Fruit fly (Drosophila melanogaster) whole organism, embryonic: ENCODE measurements around the gene CG3764.

ENCODE experiments used
- ATbp ChIP-seq: fragments of 200-800 bp; sonication (Bioruptor generic); optimal IDR thresholded peaks from 2 replicates; lab custom pipeline; 2017; ENCODE audit warnings: missing biosample characterization, mild to moderate bottlenecking, missing genetic modification characterization, missing genetic modification reagents
- Adf1 ChIP-seq: fragments of 200-800 bp; sonication (Bioruptor generic); IDR thresholded peaks from 2 replicates; pipeline ENCODE4 v1.3.6; 2022; ENCODE audit warnings: missing biosample characterization, missing genetic modification characterization
- CG10147 ChIP-seq: fragments of 200-800 bp; sonication (Bioruptor generic); optimal IDR thresholded peaks from 2 replicates; lab custom pipeline; 2019; ENCODE audit warnings: missing biosample characterization, mild to moderate bottlenecking, missing genetic modification characterization, moderate library complexity
- CG11723 ChIP-seq: fragments of 200-800 bp; sonication (Bioruptor generic); optimal IDR thresholded peaks from 2 replicates; lab custom pipeline; 2017; ENCODE audit warnings: missing biosample characterization, mild to moderate bottlenecking, missing genetic modification characterization
- CG1233 ChIP-seq: fragments of 200-800 bp; sonication (Bioruptor generic); optimal IDR thresholded peaks from 4 replicates; lab custom pipeline; 2018; ENCODE audit warnings: missing biosample characterization, mild to moderate bottlenecking, missing genetic modification characterization
- CG12659 ChIP-seq: fragments of 200-800 bp; sonication (Bioruptor generic); optimal IDR thresholded peaks from 3 replicates; lab custom pipeline; 2017; ENCODE audit warnings: mild to moderate bottlenecking, missing biosample characterization, missing genetic modification reagents, missing genetic modification characterization
- CG13624 ChIP-seq: fragments of 200-800 bp; sonication (Bioruptor generic); optimal IDR thresholded peaks from 2 replicates; lab custom pipeline; 2016; ENCODE audit warnings: missing biosample characterization, missing genetic modification characterization
- CG13775 ChIP-seq: fragments of 200-800 bp; sonication (Bioruptor generic); optimal IDR thresholded peaks from 3 replicates; lab custom pipeline; 2017; ENCODE audit warnings: missing biosample characterization, mild to moderate bottlenecking, missing genetic modification characterization
- CG15011 ChIP-seq: fragments of 200-800 bp; sonication (Bioruptor generic); optimal IDR thresholded peaks from 3 replicates; lab custom pipeline; 2018; ENCODE audit warnings: missing biosample characterization, mild to moderate bottlenecking, missing genetic modification characterization
- CG1529 ChIP-seq: fragments of 200-800 bp; sonication (Bioruptor generic); optimal IDR thresholded peaks from 3 replicates; lab custom pipeline; 2018; ENCODE audit warnings: missing biosample characterization, missing genetic modification characterization
- CG15601 ChIP-seq: fragments of 200-800 bp; sonication (Bioruptor generic); optimal IDR thresholded peaks from 3 replicates; lab custom pipeline; 2019; ENCODE audit warnings: missing biosample characterization, mild to moderate bottlenecking, missing genetic modification characterization, moderate library complexity
- CG2678 ChIP-seq: fragments of 200-800 bp; sonication (Bioruptor generic); optimal IDR thresholded peaks from 3 replicates; lab custom pipeline; 2019; ENCODE audit warnings: missing biosample characterization, mild to moderate bottlenecking, missing genetic modification characterization, moderate library complexity
- CG31388 ChIP-seq: fragments of 200-800 bp; sonication (Bioruptor generic); optimal IDR thresholded peaks from 2 replicates; lab custom pipeline; 2016; ENCODE audit warnings: missing biosample characterization, missing genetic modification characterization
- CG33557 ChIP-seq: fragments of 200-800 bp; sonication (Bioruptor generic); optimal IDR thresholded peaks from 2 replicates; lab custom pipeline; 2019; ENCODE audit warnings: missing biosample characterization, mild to moderate bottlenecking, missing genetic modification characterization, moderate library complexity
- CG3995 ChIP-seq: fragments of 200-800 bp; sonication (Bioruptor generic); optimal IDR thresholded peaks from 3 replicates; lab custom pipeline; 2016; ENCODE audit warnings: missing biosample characterization, missing genetic modification characterization
- CG8281 ChIP-seq: fragments of 200-800 bp; sonication (Bioruptor generic); optimal IDR thresholded peaks from 2 replicates; lab custom pipeline; 2018; ENCODE audit warnings: missing biosample characterization, mild to moderate bottlenecking, missing genetic modification characterization, moderate library complexity
- CG8290 ChIP-seq, 3 experiments: fragments of 200-800 bp; sonication (Bioruptor generic); optimal IDR thresholded peaks; 2 replicates each; lab custom pipeline; 2016 to 2019; ENCODE audit warnings: missing biosample characterization in 3 of 3, missing genetic modification characterization in 3 of 3, mild to moderate bottlenecking in 2 of 3, moderate library complexity in 1 of 3
- CG8388 ChIP-seq: fragments of 200-800 bp; sonication (Bioruptor generic); optimal IDR thresholded peaks from 2 replicates; lab custom pipeline; 2019; ENCODE audit warnings: missing biosample characterization, mild to moderate bottlenecking, missing genetic modification characterization, moderate library complexity
- D ChIP-seq, 2 experiments: fragments of 200-800 bp in 1 of 2; fragments of >200 bp in 1 of 2; sonication (Bioruptor generic) in 1 of 2; optimal IDR thresholded peaks; 2 replicates in 1 of 2; 3 replicates in 1 of 2; lab custom pipeline; 2017; ENCODE audit warnings: mild to moderate bottlenecking in 1 of 2, missing biosample characterization in 1 of 2, missing genetic modification characterization in 1 of 2, missing genetic modification reagents in 1 of 2
- Dbx ChIP-seq: fragments of 200-800 bp; sonication (Bioruptor generic); IDR thresholded peaks from 3 replicates; pipeline ENCODE4 v1.3.6; 2022; ENCODE audit warnings: missing biosample characterization, missing genetic modification characterization
- Deaf1 ChIP-seq: fragments of 200-800 bp; optimal IDR thresholded peaks from 3 replicates; lab custom pipeline; 2019; ENCODE audit warnings: missing biosample characterization, mild to moderate bottlenecking, missing genetic modification characterization, moderate library complexity
- HLHmδ ChIP-seq: fragments of 200-800 bp; sonication (Bioruptor generic); optimal IDR thresholded peaks from 2 replicates; lab custom pipeline; 2018; ENCODE audit warnings: missing biosample characterization, mild to moderate bottlenecking, missing genetic modification characterization, moderate library complexity
- Hr78 ChIP-seq, 2 experiments: fragments of 200-800 bp in 1 of 2; fragments of >200 bp in 1 of 2; sonication (Bioruptor generic) in 1 of 2; optimal IDR thresholded peaks; 2 replicates each; lab custom pipeline; 2017 to 2019; ENCODE audit warnings: missing biosample characterization in 2 of 2, missing genetic modification characterization in 2 of 2, mild to moderate bottlenecking in 1 of 2, moderate library complexity in 1 of 2
- Max ChIP-seq: fragments of 200-800 bp; sonication (Bioruptor generic); optimal IDR thresholded peaks from 2 replicates; lab custom pipeline; 2016; ENCODE audit warnings: missing biosample characterization, mild to moderate bottlenecking, missing genetic modification characterization
- Med ChIP-seq: fragments of 200-800 bp; sonication (Bioruptor generic); peaks from one replicate; lab custom pipeline; 2016; ENCODE audit warnings: missing biosample characterization, missing genetic modification characterization, mild to moderate bottlenecking, inconsistent platforms, moderate library complexity
- Ssrp ChIP-seq: fragments of 200-800 bp; sonication (Bioruptor generic); optimal IDR thresholded peaks from 2 replicates; lab custom pipeline; 2018; ENCODE audit warnings: missing biosample characterization, mild to moderate bottlenecking, missing genetic modification characterization, moderate library complexity
- abd-A ChIP-seq: fragments of 200-800 bp; sonication (Bioruptor generic); optimal IDR thresholded peaks from 3 replicates; lab custom pipeline; 2019; ENCODE audit warnings: missing biosample characterization, mild to moderate bottlenecking, missing genetic modification characterization, moderate library complexity
- bowl ChIP-seq: fragments of 200-800 bp; sonication (Bioruptor generic); IDR thresholded peaks from 2 replicates; pipeline ENCODE4 v1.3.6; 2022; ENCODE audit warnings: missing biosample characterization, missing genetic modification characterization
- caup ChIP-seq: fragments of 200-800 bp; sonication (Bioruptor generic); optimal IDR thresholded peaks from 3 replicates; lab custom pipeline; 2017; ENCODE audit warnings: missing biosample characterization, mild to moderate bottlenecking, missing genetic modification characterization, moderate library complexity; ENCODE audit not compliant: severe bottlenecking
- crol ChIP-seq: fragments of 200-800 bp; sonication (Bioruptor generic); IDR thresholded peaks from 2 replicates; pipeline ENCODE4 v1.3.6; 2022; ENCODE audit warnings: missing biosample characterization, missing genetic modification characterization
- cwo ChIP-seq: fragments of 200-800 bp; sonication (Bioruptor generic); optimal IDR thresholded peaks from 3 replicates; lab custom pipeline; 2017; ENCODE audit warnings: missing biosample characterization, missing genetic modification characterization, mild to moderate bottlenecking, moderate library complexity, missing genetic modification reagents
- dati ChIP-seq: fragments of 200-800 bp; sonication (Bioruptor generic); IDR thresholded peaks from 2 replicates; pipeline ENCODE4 v1.3.6; 2022; ENCODE audit warnings: missing biosample characterization, missing genetic modification characterization
- esg ChIP-seq: fragments of 200-800 bp; sonication (Bioruptor generic); conservative IDR thresholded peaks from 2 replicates; pipeline ENCODE4 v1.3.6; 2022; ENCODE audit warnings: missing biosample characterization, missing genetic modification characterization
- gcm ChIP-seq: fragments of 200-800 bp; sonication (Bioruptor generic); optimal IDR thresholded peaks from 2 replicates; lab custom pipeline; 2019; ENCODE audit warnings: missing biosample characterization, mild to moderate bottlenecking, missing genetic modification characterization, moderate library complexity
- grn ChIP-seq: fragments of 200-800 bp; sonication (Bioruptor generic); optimal IDR thresholded peaks from 3 replicates; lab custom pipeline; 2017; ENCODE audit warnings: missing biosample characterization, missing genetic modification characterization
- hkb ChIP-seq, 2 experiments: fragments of 200-800 bp in 1 of 2; fragments of >200 bp in 1 of 2; sonication (Bioruptor generic) in 1 of 2; IDR thresholded peaks in 1 of 2; optimal IDR thresholded peaks in 1 of 2; 2 replicates each; pipeline versions ENCODE4 v1.3.6 to Lab custom; 2017 to 2022; ENCODE audit warnings: missing biosample characterization in 1 of 2, missing genetic modification characterization in 1 of 2
- lab ChIP-seq: fragments of 200-800 bp; sonication (Bioruptor generic); optimal IDR thresholded peaks from 3 replicates; lab custom pipeline; 2017; ENCODE audit warnings: missing biosample characterization, missing genetic modification characterization, mild to moderate bottlenecking, moderate library complexity, missing genetic modification reagents
- lbe ChIP-seq: fragments of 200-800 bp; sonication (Bioruptor generic); optimal IDR thresholded peaks from 2 replicates; lab custom pipeline; 2016; ENCODE audit warnings: missing biosample characterization, mild to moderate bottlenecking, missing genetic modification characterization
- oc ChIP-seq: fragments of 200-800 bp; sonication (Bioruptor generic); optimal IDR thresholded peaks from 2 replicates; lab custom pipeline; 2018; ENCODE audit warnings: missing biosample characterization, mild to moderate bottlenecking, missing genetic modification characterization, moderate library complexity
- org-1 ChIP-seq: fragments of 200-800 bp; sonication (Bioruptor generic); optimal IDR thresholded peaks from 2 replicates; lab custom pipeline; 2017; ENCODE audit warnings: missing biosample characterization, missing genetic modification characterization
- slbo ChIP-seq: fragments of 200-800 bp; sonication (Bioruptor generic); IDR thresholded peaks from 2 replicates; pipeline ENCODE4 v1.3.6; 2022; ENCODE audit warnings: missing biosample characterization, missing genetic modification characterization
- tll ChIP-seq, 2 experiments: fragments of 200-800 bp in 1 of 2; fragments of >200 bp in 1 of 2; sonication (Bioruptor generic) in 1 of 2; optimal IDR thresholded peaks; 2 replicates each; lab custom pipeline; 2017 to 2019; ENCODE audit warnings: missing biosample characterization in 2 of 2, missing genetic modification characterization in 2 of 2, mild to moderate bottlenecking in 1 of 2, moderate library complexity in 1 of 2
- z ChIP-seq: fragments of 200-800 bp; sonication (Bioruptor generic); IDR thresholded peaks from 3 replicates; pipeline ENCODE4 v1.3.6; 2022; ENCODE audit warnings: missing biosample characterization, missing genetic modification characterization

CG3764 gene

DNA sequence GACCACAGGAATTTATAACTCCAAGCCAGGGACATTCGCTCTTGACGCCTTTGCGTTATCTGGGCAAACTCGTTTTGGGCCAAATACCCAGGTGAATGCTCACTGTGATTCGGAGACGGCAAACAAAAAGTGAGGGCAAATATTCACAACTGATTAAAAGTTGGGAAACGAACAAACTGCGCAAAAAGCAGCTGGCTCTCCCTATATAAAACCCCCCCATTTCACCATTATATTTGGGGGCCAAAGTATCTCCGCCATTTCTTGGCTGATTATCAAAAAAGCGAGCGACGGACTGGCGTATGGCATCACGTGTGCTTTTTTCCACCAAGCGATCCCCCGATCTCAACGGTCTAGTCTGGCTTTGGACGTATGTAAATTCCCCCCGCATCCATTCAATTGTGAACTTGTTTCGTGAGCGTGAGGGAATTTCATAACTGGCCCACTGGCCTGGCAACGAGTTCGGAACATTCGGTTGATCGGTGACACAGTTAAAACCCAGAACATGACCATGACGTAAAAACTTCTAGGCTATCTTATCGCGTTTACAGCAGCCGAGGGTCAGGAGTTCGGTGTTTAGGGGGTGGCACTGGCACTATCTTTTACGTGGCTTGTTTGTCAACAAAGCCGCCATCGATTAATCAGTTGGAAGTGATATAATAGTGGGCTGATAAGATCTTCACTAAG is 53.8 kb downstream of the CG3764 start (continued):
- TF ChIP-seq CG8290 (GFP tag; optimal IDR thresholded peaks at IDR 0.05; lab: Kevin White, UChicago), result no peak
- no peak for TF ChIP-seq CG8290 (tag; optimal IDR thresholded peaks at IDR 0.05; lab: Kevin White, UChicago)
- TF ChIP-seq dati (GFP tag; lab: Robert Waterston, UW), result no peak
- TF ChIP-seq CG12659 (GFP tag; lab: Kevin White, UChicago), result no peak
- TF ChIP-seq Med (GFP tag; lab: Kevin White, UChicago), result peak; percentile 79
- peak in 1 of 2 experiments; percentile 92 for TF ChIP-seq Hr78 (GFP tag; optimal IDR thresholded peaks at IDR 0.05; lab: Kevin White, UChicago)
- no peak for TF ChIP-seq hkb (optimal IDR thresholded peaks at IDR 0.05; lab: Kevin White, UChicago)
- TF ChIP-seq hkb (GFP tag; IDR thresholded peaks at IDR 0.05; lab: Robert Waterston, UW), result no peak
- TF ChIP-seq Dbx, result no peak
- TF ChIP-seq grn (GFP tag; lab: Kevin White, UChicago), result peak; percentile 97
- no peak for TF ChIP-seq CG3995 (GFP tag; lab: Kevin White, UChicago)
- TF ChIP-seq ATbp (GFP tag; lab: Kevin White, UChicago), result no peak
- no peak for TF ChIP-seq HLHmδ (GFP tag; lab: Kevin White, UChicago)
- no peak for TF ChIP-seq D (optimal IDR thresholded peaks at IDR 0.05; lab: Kevin White, UChicago)
- no peak for TF ChIP-seq D (GFP tag; optimal IDR thresholded peaks at IDR 0.05; lab: Kevin White, UChicago)
- 0 out of 2 replicates have a peak, but pooled peaks have one; percentile 31 for TF ChIP-seq bowl
- TF ChIP-seq lab (GFP tag; lab: Kevin White, UChicago), result no peak
- no peak for TF ChIP-seq crol
- TF ChIP-seq CG1529 (GFP tag; lab: Kevin White, UChicago), result no peak
- no peak for TF ChIP-seq CG8388
- TF ChIP-seq caup, result peak; percentile 4
- TF ChIP-seq CG31388, result no peak
- no peak for TF ChIP-seq CG2678
- peak; percentile 99 for TF ChIP-seq cwo
- no peak for TF ChIP-seq CG33557
- TF ChIP-seq CG13775 (GFP tag; lab: Kevin White, UChicago), result no peak
- TF ChIP-seq CG15601, result no peak
- peak; percentile 43 for TF ChIP-seq Deaf1 (tag; lab: Kevin White, UChicago)
- no peak for TF ChIP-seq gcm (GFP tag; lab: Kevin White, UChicago)
- TF ChIP-seq abd-A (tag; lab: Kevin White, UChicago), result no peak
- no peak for TF ChIP-seq esg
- no peak for TF ChIP-seq lbe (GFP tag; lab: Kevin White, UChicago)
- peak; percentile 37 for TF ChIP-seq CG13624
- no peak for TF ChIP-seq CG8281 (tag; lab: Kevin White, UChicago)
- no peak for TF ChIP-seq CG15011 (GFP tag; lab: Kevin White, UChicago)
- TF ChIP-seq Adf1, result no peak; the same call in 1 of the 2 replicates
- no peak for TF ChIP-seq z (GFP tag; lab: Robert Waterston, UW)
- 0 out of 2 replicates have a peak, but pooled peaks have one; percentile 5 for TF ChIP-seq slbo (GFP tag; lab: Robert Waterston, UW)
- no peak for TF ChIP-seq org-1 (GFP tag; lab: Kevin White, UChicago)
- TF ChIP-seq CG1233 (GFP tag; lab: Kevin White, UChicago), result no peak
- TF ChIP-seq CG11723 (GFP tag; lab: Kevin White, UChicago), result no peak
- no peak for TF ChIP-seq tll (GFP tag; optimal IDR thresholded peaks at IDR 0.05; lab: Kevin White, UChicago)
- TF ChIP-seq CG10147 (GFP tag; lab: Kevin White, UChicago), result no peak
- TF ChIP-seq oc (tag; lab: Kevin White, UChicago), result no peak
- TF ChIP-seq Max (GFP tag; lab: Kevin White, UChicago), result no peak
- TF ChIP-seq Ssrp (tag; lab: Kevin White, UChicago), result no peak
